Fruit fly (Drosophila melanogaster): ENCODE data around the gene Mi-2.

The Mi-2 gene

dm6 chr3L:19906780-19907705 lies 3.0 kb downstream of the Mi-2 start (continued):
- TF ChIP-seq CG30020 (tag; optimal IDR thresholded peaks at IDR 0.05) (no peak), h (optimal IDR thresholded peaks at IDR 0.05) (no peak), CG32532 (GFP tag; IDR thresholded peaks at IDR 0.05) (no peak), Adf1 (GFP tag; IDR thresholded peaks at IDR 0.05) (0 out of 2 replicates have a peak, but pooled peaks have one; percentile 29), Tbp (GFP tag; optimal IDR thresholded peaks at IDR 0.05) (no peak), CG6689 (GFP tag; IDR thresholded peaks at IDR 0.05) (peak; percentile 23; the same call in 1 of the 2 replicates), CG14667 (GFP tag; IDR thresholded peaks at IDR 0.05) (no peak), TFAM (GFP tag; optimal IDR thresholded peaks at IDR 0.05) (peak; percentile 14), CG9727 (GFP tag; optimal IDR thresholded peaks at IDR 0.05) (peak; percentile 66), hbn (GFP tag; IDR thresholded peaks at IDR 0.05; ENCODE audit: partially characterized antibody) (no peak), run (tag; optimal IDR thresholded peaks at IDR 0.05) (no peak), B-H2 (GFP tag; optimal IDR thresholded peaks at IDR 0.05) (no peak), slbo (GFP tag; IDR thresholded peaks at IDR 0.05) (no peak; the same call in 1 of the 2 replicates), NC2β (GFP tag; optimal IDR thresholded peaks at IDR 0.05) (peak; percentile 79), CG34224 (GFP tag; IDR thresholded peaks at IDR 0.05; ENCODE audit: partially characterized antibody) (no peak; the same call in 2 of the 3 replicates), ind (GFP tag; optimal IDR thresholded peaks at IDR 0.05) (peak; percentile 25), nerfin-2 (GFP tag; IDR thresholded peaks at IDR 0.05; ENCODE audit: partially characterized antibody) (no peak), ap (GFP tag; IDR thresholded peaks at IDR 0.05) (peak; percentile 27; the same call in 1 of the 2 replicates), CG7928 (GFP tag; optimal IDR thresholded peaks at IDR 0.05) (no peak), chm (GFP tag; IDR thresholded peaks at IDR 0.05) (peak; percentile 84), CG10431 (GFP tag; optimal IDR thresholded peaks at IDR 0.05) (peak; percentile 78), CG30431 (GFP tag; optimal IDR thresholded peaks at IDR 0.05) (no peak), CG8089 (GFP tag; optimal IDR thresholded peaks at IDR 0.05) (peak; percentile 75), CG11723 (GFP tag; optimal IDR thresholded peaks at IDR 0.05) (peak; percentile 45), Dbx (GFP tag; IDR thresholded peaks at IDR 0.05) (peak; percentile 45; the same call in 1 of the 3 replicates), crol (GFP tag; IDR thresholded peaks at IDR 0.05) (no peak), peb (GFP tag; IDR thresholded peaks at IDR 0.05) (peak; percentile 74), Bgb (GFP tag; IDR thresholded peaks at IDR 0.05; ENCODE audit: partially characterized antibody) (no peak), CG2712 (tag; optimal IDR thresholded peaks at IDR 0.05) (peak; percentile 41), pum (GFP tag; optimal IDR thresholded peaks at IDR 0.05) (peak; percentile 53), ssp (GFP tag; IDR thresholded peaks at IDR 0.05) (no peak), CG9437 (GFP tag; optimal IDR thresholded peaks at IDR 0.05) (no peak), CG3838 (GFP tag; optimal IDR thresholded peaks at IDR 0.05) (peak; percentile 10), MBD-R2 (GFP tag; IDR thresholded peaks at IDR 0.05) (peak; percentile 12; the same call in 1 of the 2 replicates), phol (tag; optimal IDR thresholded peaks at IDR 0.05) (no peak), E2f1 (GFP tag; IDR thresholded peaks at IDR 0.05) (peak; percentile 57; the same call in 1 of the 2 replicates), tup (GFP tag; optimal IDR thresholded peaks at IDR 0.05) (peak; percentile 42), org-1 (GFP tag; optimal IDR thresholded peaks at IDR 0.05) (peak; percentile 76), HLH3B (GFP tag; IDR thresholded peaks at IDR 0.05) (peak; percentile 69; the same call in 1 of the 2 replicates), Hr51 (GFP tag; optimal IDR thresholded peaks at IDR 0.05) (peak in 1 of 2 experiments; percentile 39), amos (GFP tag; IDR thresholded peaks at IDR 0.05; ENCODE audit: partially characterized antibody) (no peak), lmd (GFP tag; IDR thresholded peaks at IDR 0.05) (no peak), shn (GFP tag; optimal IDR thresholded peaks at IDR 0.05) (peak; percentile 51), exex (tag; optimal IDR thresholded peaks at IDR 0.05) (peak; percentile 84), gcm (GFP tag; optimal IDR thresholded peaks at IDR 0.05) (peak; percentile 43), CG1832 (GFP tag; optimal IDR thresholded peaks at IDR 0.05) (no peak), onecut (GFP tag; IDR thresholded peaks at IDR 0.05) (peak; percentile 57; the same call in 1 of the 2 replicates), CG13624 (GFP tag; optimal IDR thresholded peaks at IDR 0.05) (peak; percentile 14), CG4360 (GFP tag; IDR thresholded peaks at IDR 0.05) (peak; percentile 82)

All from whole organism, embryonic.